Fruit fly (Drosophila melanogaster) whole organism, embryonic: ENCODE data around the gene Zyx.

Source experiments
- CG17385 ChIP-seq: fragments of 200-800 bp; sonication (Bioruptor generic); optimal IDR thresholded peaks from 3 replicates; lab custom pipeline; 2018; ENCODE audit warnings: missing biosample characterization, mild to moderate bottlenecking, missing genetic modification characterization
- Gug ChIP-seq: fragments of 200-800 bp; sonication (Bioruptor generic); IDR thresholded peaks from 4 replicates; pipeline ENCODE4 v1.3.6; 2022; ENCODE audit warnings: missing biosample characterization, missing genetic modification characterization
- HLH4C ChIP-seq: fragments of 200-800 bp; sonication (Bioruptor generic); IDR thresholded peaks from 3 replicates; pipeline ENCODE4 v1.3.6; 2022; ENCODE audit warnings: missing biosample characterization, missing genetic modification characterization; ENCODE audit not compliant: partially characterized antibody
- Hand ChIP-seq: fragments of 200-800 bp; sonication (Bioruptor generic); optimal IDR thresholded peaks from 2 replicates; lab custom pipeline; 2017; ENCODE audit warnings: mild to moderate bottlenecking, missing biosample characterization, missing genetic modification reagents, missing genetic modification characterization
- Scr ChIP-seq: fragments of 200-800 bp; sonication (Bioruptor generic); IDR thresholded peaks from 2 replicates; pipeline ENCODE4 v1.3.6; 2022; ENCODE audit warnings: missing biosample characterization, missing genetic modification characterization; ENCODE audit not compliant: partially characterized antibody
- Taf1 ChIP-seq: fragments of 200-800 bp; sonication (Bioruptor generic); IDR thresholded peaks from 2 replicates; pipeline ENCODE4 v1.3.6; 2022; ENCODE audit warnings: missing biosample characterization, missing genetic modification characterization
- hkb ChIP-seq, 2 experiments: fragments of 200-800 bp in 1 of 2; fragments of >200 bp in 1 of 2; sonication (Bioruptor generic) in 1 of 2; IDR thresholded peaks in 1 of 2; optimal IDR thresholded peaks in 1 of 2; 2 replicates each; pipeline versions ENCODE4 v1.3.6 to Lab custom; 2017 to 2022; ENCODE audit warnings: missing biosample characterization in 1 of 2, missing genetic modification characterization in 1 of 2
- nmo ChIP-seq: fragments of 200-800 bp; sonication (Bioruptor generic); optimal IDR thresholded peaks from 2 replicates; lab custom pipeline; 2018; ENCODE audit warnings: missing biosample characterization, mild to moderate bottlenecking, missing genetic modification characterization, moderate library complexity
- zf30C ChIP-seq: fragments of 200-800 bp; sonication (Bioruptor generic); optimal IDR thresholded peaks from 3 replicates; lab custom pipeline; 2018; ENCODE audit warnings: missing biosample characterization, mild to moderate bottlenecking, missing genetic modification characterization

dm6 chr4:1053653-1054163, 11.1 kb downstream of the Zyx start, which contains the start of gene CaMKII:
- TF ChIP-seq CG17385 (peak; percentile 22), zf30C (GFP tag; lab: Kevin White, UChicago) (no peak), Scr (GFP tag; lab: Robert Waterston, UW) (no peak), nmo (GFP tag; lab: Kevin White, UChicago) (peak; percentile 46), hkb (optimal IDR thresholded peaks at IDR 0.05; lab: Kevin White, UChicago) (no peak), hkb (GFP tag; IDR thresholded peaks at IDR 0.05; lab: Robert Waterston, UW) (peak; percentile 47; the same call in 1 of the 2 replicates), Hand (GFP tag; lab: Kevin White, UChicago) (no peak), HLH4C (GFP tag; lab: Robert Waterston, UW) (no peak), Gug (no peak), Taf1 (GFP tag; lab: Robert Waterston, UW) (no peak)
